Worm (Caenorhabditis elegans): ENCODE measurements around the gene ddx-35.

DNA sequence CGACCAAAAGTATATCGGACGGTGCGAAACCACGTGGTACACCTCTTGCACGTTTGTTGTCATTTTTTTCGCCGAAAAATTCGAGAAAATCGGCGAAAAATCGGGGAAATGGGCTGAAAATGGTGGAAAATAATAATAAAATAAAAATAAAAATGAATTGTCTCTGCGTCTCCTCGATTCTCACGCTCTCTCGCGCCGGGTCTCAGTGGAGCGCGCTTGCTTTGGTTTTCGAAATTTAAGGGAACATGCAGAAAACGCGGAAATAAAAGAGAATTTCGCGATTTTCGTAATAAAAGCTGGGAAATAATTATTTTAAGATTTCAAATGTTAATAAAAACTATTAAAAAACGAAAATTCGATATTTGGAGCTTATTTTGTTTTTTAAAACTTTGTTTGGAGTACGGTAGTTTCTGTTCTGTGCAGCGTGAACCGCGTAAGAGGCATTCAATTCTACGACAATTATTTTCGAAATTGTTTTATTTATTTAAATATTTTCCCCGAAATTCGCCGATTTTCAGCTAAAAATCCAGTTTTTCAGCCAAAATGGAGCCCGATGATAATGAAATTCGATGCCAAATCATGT lies 58.3 kb downstream of the ddx-35 start, which contains the start of the genes ave-1 and M01G5.1:
- no peak for TF ChIP-seq elt-3 (tag; optimal IDR thresholded peaks at IDR 0.05)
- no peak for TF ChIP-seq unc-62 (GFP tag; optimal IDR thresholded peaks at IDR 0.05)
- no peak for TF ChIP-seq ZK546.5 (tag; optimal IDR thresholded peaks at IDR 0.05)
- no peak for TF ChIP-seq crh-2 (tag; optimal IDR thresholded peaks at IDR 0.05)
- no peak for TF ChIP-seq fos-1 (tag; optimal IDR thresholded peaks at IDR 0.05)
- no peak for TF ChIP-seq ceh-16 (tag; optimal IDR thresholded peaks at IDR 0.05)
- TF ChIP-seq ztf-11 (tag; optimal IDR thresholded peaks at IDR 0.05), result no peak
- no peak for TF ChIP-seq ama-1 (optimal IDR thresholded peaks at IDR 0.05)
- TF ChIP-seq elt-1 (tag; optimal IDR thresholded peaks at IDR 0.05), result no peak
- TF ChIP-seq skn-1 (tag; optimal IDR thresholded peaks at IDR 0.05), result no peak
- no peak for TF ChIP-seq lin-11 (tag; optimal IDR thresholded peaks at IDR 0.05)
- TF ChIP-seq nhr-11 (tag; optimal IDR thresholded peaks at IDR 0.05), result no peak
- no peak for TF ChIP-seq lin-39 (tag; optimal IDR thresholded peaks at IDR 0.05)
- no peak for TF ChIP-seq snpc-4 (tag; optimal IDR thresholded peaks at IDR 0.05)

Data from whole organism, L2 larva.